Worm (Caenorhabditis elegans): ENCODE results near the gene F28C6.5.

The F28C6.5 gene

DNA sequence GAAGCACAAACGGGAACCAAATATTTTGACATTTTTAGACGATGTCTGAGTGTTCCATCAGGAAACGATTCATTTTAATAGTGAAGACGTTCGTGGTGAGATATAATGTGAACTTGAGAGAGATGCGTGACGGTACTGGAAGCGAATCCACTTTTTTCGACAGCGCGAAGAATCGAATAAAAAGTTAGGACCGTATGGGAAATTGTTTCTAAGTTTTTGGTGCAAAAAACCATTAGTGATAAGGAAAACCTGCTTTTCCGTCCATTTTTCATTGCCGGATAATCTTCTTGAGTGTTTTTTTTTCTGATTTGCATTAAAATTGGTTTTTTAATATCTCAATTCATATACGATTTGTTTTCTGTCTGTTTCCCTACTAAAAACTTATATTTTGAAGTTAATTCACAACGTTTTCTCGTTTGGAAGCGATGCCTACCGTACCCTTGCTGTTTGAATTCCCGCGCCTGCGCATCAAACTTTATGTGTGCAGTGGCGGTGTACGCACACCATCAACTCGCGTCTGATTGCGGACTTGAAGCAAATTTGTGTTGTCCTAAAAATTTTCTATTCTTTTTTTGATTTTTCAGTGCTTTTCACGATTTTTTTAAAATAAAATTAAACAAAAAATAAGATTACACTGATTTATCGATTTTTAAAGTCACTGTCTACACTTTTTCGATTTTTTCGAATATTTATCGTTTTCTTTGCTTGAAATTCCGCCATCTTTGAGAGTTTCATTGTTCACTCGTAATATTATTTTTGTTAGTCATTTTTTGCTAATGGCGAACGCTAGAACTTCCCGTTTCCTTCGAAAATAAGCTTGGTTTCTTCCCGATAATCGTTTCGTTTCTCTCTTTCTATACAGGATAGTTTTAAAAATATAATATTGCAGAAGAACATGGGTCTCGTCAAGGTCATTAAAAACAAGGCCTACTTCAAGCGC, 30.0 kb upstream of the F28C6.5 start, which contains the start of the genes col-38 and rpl-5 (continued):
- TF ChIP-seq ZK546.5 (tag; optimal IDR thresholded peaks at IDR 0.05) (peak; percentile 84), snpc-4 (tag; optimal IDR thresholded peaks at IDR 0.05) (peak; percentile 78), aly-2 (tag; optimal IDR thresholded peaks at IDR 0.05) (no peak), hmg-11 (tag; optimal IDR thresholded peaks at IDR 0.05) (peak; percentile 63), nhr-43 (tag; optimal IDR thresholded peaks at IDR 0.05; ENCODE audit: poor library complexity, severe bottlenecking) (peak; percentile 66), mml-1 (tag; optimal IDR thresholded peaks at IDR 0.05) (no peak), elt-2 (tag; optimal IDR thresholded peaks at IDR 0.05) (peak; percentile 72), elt-3 (tag; optimal IDR thresholded peaks at IDR 0.05) (no peak), egl-27 (tag; optimal IDR thresholded peaks at IDR 0.05) (no peak), R02D3.7 (tag; optimal IDR thresholded peaks at IDR 0.05) (peak; percentile 73), nhr-76 (tag; optimal IDR thresholded peaks at IDR 0.05) (no peak), pqm-1 (tag; optimal IDR thresholded peaks at IDR 0.05) (peak; percentile 51), nhr-12 (tag; optimal IDR thresholded peaks at IDR 0.05) (no peak), sea-2 (GFP tag; optimal IDR thresholded peaks at IDR 0.05) (no peak)

DNA sequence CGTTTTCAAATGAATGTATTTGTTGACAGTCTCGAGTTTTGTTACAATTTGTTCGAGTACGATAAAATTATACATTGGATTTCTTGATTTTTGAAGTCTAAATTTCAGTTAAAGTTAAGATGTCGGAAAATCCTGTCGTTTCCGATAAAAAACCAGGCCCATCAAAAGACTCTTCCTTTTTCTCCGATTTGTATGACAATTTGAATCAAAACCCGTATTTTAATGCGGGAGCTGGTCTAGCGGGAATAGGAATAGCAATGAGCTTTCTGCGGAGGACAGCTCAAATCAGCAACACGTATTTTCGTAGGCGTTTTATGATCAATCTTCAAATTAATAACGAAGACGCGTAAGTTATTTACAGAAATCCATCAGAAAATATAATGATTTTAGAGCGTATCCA, 28.3 kb upstream of the F28C6.5 start, which contains the start of gene bcs-1:
TSS of gene bcs-1 (plus strand) at position 109 of the 400 bp plus-strand sequence.
- TF ChIP-seq egl-27 (tag; optimal IDR thresholded peaks at IDR 0.05) (no peak), pha-4 (tag; optimal IDR thresholded peaks at IDR 0.05) (no peak), sea-2 (GFP tag; optimal IDR thresholded peaks at IDR 0.05) (no peak), lin-15B (tag; optimal IDR thresholded peaks at IDR 0.05) (no peak), nhr-25 (tag; optimal IDR thresholded peaks at IDR 0.05) (no peak), mdl-1 (tag; optimal IDR thresholded peaks at IDR 0.05) (no peak), egl-5 (tag; optimal IDR thresholded peaks at IDR 0.05) (no peak), fos-1 (tag; optimal IDR thresholded peaks at IDR 0.05) (no peak), unc-62 (GFP tag; optimal IDR thresholded peaks at IDR 0.05) (no peak), nhr-11 (tag; optimal IDR thresholded peaks at IDR 0.05) (no peak), R02D3.7 (tag; optimal IDR thresholded peaks at IDR 0.05) (no peak)

DNA sequence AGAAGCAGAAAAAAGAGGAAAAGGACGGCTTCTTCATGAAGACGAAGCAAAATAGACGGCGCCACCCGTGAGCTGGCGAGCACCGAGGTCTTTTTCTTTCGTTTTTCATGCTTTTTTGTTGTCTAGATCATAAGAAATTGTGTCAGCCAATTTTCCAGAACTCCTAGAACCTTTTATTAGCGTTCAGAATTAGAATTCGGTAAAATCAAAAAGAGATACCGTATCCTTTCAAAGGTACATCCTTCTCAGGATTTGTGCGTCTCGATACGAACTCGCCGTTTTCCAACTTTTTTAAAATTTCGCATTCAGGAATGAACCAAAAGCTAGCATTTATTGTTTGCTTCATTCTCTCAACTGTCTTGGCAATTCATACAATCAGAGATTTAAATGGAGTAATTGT, 26.3 kb upstream of the F28C6.5 start, which contains the start of gene F54C9.7:
TSS of gene F54C9.7 (plus strand) at position 301 of the 400 bp plus-strand sequence.
- TF ChIP-seq elt-3 (tag; optimal IDR thresholded peaks at IDR 0.05): no peak
- no peak for TF ChIP-seq egl-27 (tag; optimal IDR thresholded peaks at IDR 0.05)
- no peak for TF ChIP-seq ztf-4 (tag; optimal IDR thresholded peaks at IDR 0.05)
- TF ChIP-seq nhr-11 (tag; optimal IDR thresholded peaks at IDR 0.05): no peak
- TF ChIP-seq nhr-237 (tag; optimal IDR thresholded peaks at IDR 0.05): no peak
- TF ChIP-seq ztf-11 (tag; optimal IDR thresholded peaks at IDR 0.05): no peak
- TF ChIP-seq jun-1 (tag; optimal IDR thresholded peaks at IDR 0.05): no peak
- no peak for TF ChIP-seq ZK546.5 (tag; optimal IDR thresholded peaks at IDR 0.05)
- TF ChIP-seq nhr-25 (tag; optimal IDR thresholded peaks at IDR 0.05): no peak
- TF ChIP-seq elt-1 (tag; optimal IDR thresholded peaks at IDR 0.05): no peak
- TF ChIP-seq lin-15B (tag; optimal IDR thresholded peaks at IDR 0.05): no peak
- TF ChIP-seq ceh-16 (tag; optimal IDR thresholded peaks at IDR 0.05): no peak
- no peak for TF ChIP-seq elt-2 (tag; optimal IDR thresholded peaks at IDR 0.05)
- TF ChIP-seq fos-1 (tag; optimal IDR thresholded peaks at IDR 0.05): no peak
- no peak for TF ChIP-seq hmg-11 (tag; optimal IDR thresholded peaks at IDR 0.05)
- no peak for TF ChIP-seq fkh-2 (tag; optimal IDR thresholded peaks at IDR 0.05)
- TF ChIP-seq tbx-2 (tag; optimal IDR thresholded peaks at IDR 0.05): no peak
- TF ChIP-seq nhr-23 (tag; optimal IDR thresholded peaks at IDR 0.05): no peak

DNA sequence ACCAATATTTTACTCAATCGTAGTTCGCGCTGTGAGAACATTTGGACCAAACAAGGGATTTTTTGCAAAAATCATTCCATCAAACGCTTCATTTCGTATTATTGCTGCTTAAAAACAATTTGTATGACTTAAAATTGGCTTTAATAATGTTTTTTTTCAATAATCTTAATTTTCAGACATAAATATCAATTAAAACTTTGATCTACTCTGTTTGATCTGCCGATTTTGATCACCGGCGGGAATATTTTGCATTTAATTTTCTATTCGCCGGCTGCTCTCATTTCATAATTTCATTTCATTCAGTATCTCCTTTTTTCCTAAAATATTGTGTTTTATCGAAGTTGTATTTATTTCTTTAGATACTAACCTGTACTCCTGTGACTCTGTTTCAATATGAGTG, 24.1 kb upstream of the F28C6.5 start, which contains the start of gene puf-5:
TSS of gene puf-5 (plus strand) at position 358 of the 400 bp plus-strand sequence.
- TF ChIP-seq ceh-28 (tag; optimal IDR thresholded peaks at IDR 0.05) (no peak), nhr-11 (tag; optimal IDR thresholded peaks at IDR 0.05) (no peak), lsy-12 (tag; optimal IDR thresholded peaks at IDR 0.05) (no peak), nhr-67 (tag; optimal IDR thresholded peaks at IDR 0.05) (no peak), elt-1 (tag; optimal IDR thresholded peaks at IDR 0.05) (no peak), nhr-23 (tag; optimal IDR thresholded peaks at IDR 0.05) (no peak), daf-12 (tag; optimal IDR thresholded peaks at IDR 0.05) (no peak), nhr-76 (tag; optimal IDR thresholded peaks at IDR 0.05) (no peak), aly-2 (tag; optimal IDR thresholded peaks at IDR 0.05) (no peak), R02D3.7 (tag; optimal IDR thresholded peaks at IDR 0.05) (no peak), ztf-4 (tag; optimal IDR thresholded peaks at IDR 0.05) (no peak), nhr-25 (tag; optimal IDR thresholded peaks at IDR 0.05) (no peak), egl-27 (tag; optimal IDR thresholded peaks at IDR 0.05) (no peak), ceh-82 (tag; optimal IDR thresholded peaks at IDR 0.05) (no peak), elt-3 (tag; optimal IDR thresholded peaks at IDR 0.05) (no peak), fkh-2 (tag; optimal IDR thresholded peaks at IDR 0.05) (no peak)

Measured in whole organism, L3 larva.